Fruit fly (Drosophila melanogaster) whole organism, embryonic: ENCODE measurements around the gene papi.

Experiments used
- Bdp1 ChIP-seq: fragments of 200-800 bp; sonication (Bioruptor generic); optimal IDR thresholded peaks from 3 replicates; lab custom pipeline; 2016; ENCODE audit warnings: missing biosample characterization, missing genetic modification characterization
- Bgb ChIP-seq: fragments of 200-800 bp; sonication (Bioruptor generic); IDR thresholded peaks from 2 replicates; pipeline ENCODE4 v1.3.6; 2022; ENCODE audit warnings: missing biosample characterization, missing genetic modification characterization; ENCODE audit not compliant: partially characterized antibody
- CG10462 ChIP-seq: fragments of 200-800 bp; sonication (Bioruptor generic); optimal IDR thresholded peaks from 2 replicates; lab custom pipeline; 2016; ENCODE audit warnings: missing biosample characterization, missing genetic modification characterization
- CG11085 ChIP-seq: fragments of 200-800 bp; sonication (Bioruptor generic); IDR thresholded peaks from 2 replicates; pipeline ENCODE4 v1.3.6; 2022; ENCODE audit warnings: missing biosample characterization, missing genetic modification characterization
- CG13296 ChIP-seq: fragments of 200-800 bp; sonication (Bioruptor generic); optimal IDR thresholded peaks from 3 replicates; lab custom pipeline; 2018; ENCODE audit warnings: missing biosample characterization, mild to moderate bottlenecking, missing genetic modification characterization
- CG14710 ChIP-seq: fragments of 200-800 bp; sonication (Bioruptor generic); optimal IDR thresholded peaks from 3 replicates; lab custom pipeline; 2019; ENCODE audit warnings: missing biosample characterization, mild to moderate bottlenecking, missing genetic modification characterization, moderate library complexity
- CG18599 ChIP-seq: fragments of 200-800 bp; sonication (Bioruptor generic); optimal IDR thresholded peaks from 3 replicates; lab custom pipeline; 2017; ENCODE audit warnings: missing biosample characterization, missing genetic modification characterization, mild to moderate bottlenecking, moderate library complexity, missing genetic modification reagents
- CG2129 ChIP-seq: fragments of 200-800 bp; sonication (Bioruptor generic); IDR thresholded peaks from 2 replicates; pipeline ENCODE4 v1.3.6; 2022; ENCODE audit warnings: missing biosample characterization, missing genetic modification characterization; ENCODE audit not compliant: partially characterized antibody
- CG31388 ChIP-seq: fragments of 200-800 bp; sonication (Bioruptor generic); optimal IDR thresholded peaks from 2 replicates; lab custom pipeline; 2016; ENCODE audit warnings: missing biosample characterization, missing genetic modification characterization
- CG34376 ChIP-seq: fragments of 200-800 bp; sonication (Bioruptor generic); optimal IDR thresholded peaks from 2 replicates; lab custom pipeline; 2018; ENCODE audit warnings: missing biosample characterization, mild to moderate bottlenecking, missing genetic modification characterization
- CG3847 ChIP-seq: fragments of 200-800 bp; sonication (Bioruptor generic); IDR thresholded peaks from 2 replicates; pipeline ENCODE4 v1.3.6; 2022; ENCODE audit warnings: missing biosample characterization, missing genetic modification characterization
- CG4360 ChIP-seq: fragments of 200-800 bp; sonication (Bioruptor generic); IDR thresholded peaks from 2 replicates; pipeline ENCODE4 v1.3.6; 2022; ENCODE audit warnings: missing biosample characterization, missing genetic modification characterization
- CG4404 ChIP-seq: fragments of 200-800 bp; sonication (Bioruptor generic); IDR thresholded peaks from 2 replicates; pipeline ENCODE4 v1.3.6; 2022; ENCODE audit warnings: missing biosample characterization, missing genetic modification characterization
- CG4854 ChIP-seq: fragments of 200-800 bp; sonication (Bioruptor generic); optimal IDR thresholded peaks from 2 replicates; lab custom pipeline; 2016; ENCODE audit warnings: missing biosample characterization, missing genetic modification characterization, inconsistent platforms
- CG5180 ChIP-seq: fragments of 200-800 bp; sonication (Bioruptor generic); optimal IDR thresholded peaks from 3 replicates; lab custom pipeline; 2017; ENCODE audit warnings: missing biosample characterization, missing genetic modification characterization, mild to moderate bottlenecking, moderate library complexity, missing genetic modification reagents
- CG6254 ChIP-seq: fragments of 200-800 bp; sonication (Bioruptor generic); optimal IDR thresholded peaks from 3 replicates; lab custom pipeline; 2017; ENCODE audit warnings: mild to moderate bottlenecking, missing biosample characterization, missing genetic modification reagents, missing genetic modification characterization
- CG7928 ChIP-seq: fragments of 200-800 bp; sonication (Bioruptor generic); optimal IDR thresholded peaks from 2 replicates; lab custom pipeline; 2017; ENCODE audit warnings: missing biosample characterization, mild to moderate bottlenecking, missing genetic modification characterization
- CG7987 ChIP-seq: fragments of 200-800 bp; sonication (Bioruptor generic); optimal IDR thresholded peaks from 2 replicates; lab custom pipeline; 2018; ENCODE audit warnings: missing biosample characterization, mild to moderate bottlenecking, missing genetic modification characterization, moderate library complexity
- CG9727 ChIP-seq: fragments of 200-800 bp; sonication (Bioruptor generic); optimal IDR thresholded peaks from 3 replicates; lab custom pipeline; 2017; ENCODE audit warnings: missing biosample characterization, mild to moderate bottlenecking, missing genetic modification characterization
- Dad ChIP-seq: fragments of 200-800 bp; sonication (Bioruptor generic); optimal IDR thresholded peaks from 3 replicates; lab custom pipeline; 2016; ENCODE audit warnings: missing biosample characterization, missing genetic modification characterization
- Dbx ChIP-seq: fragments of 200-800 bp; sonication (Bioruptor generic); IDR thresholded peaks from 3 replicates; pipeline ENCODE4 v1.3.6; 2022; ENCODE audit warnings: missing biosample characterization, missing genetic modification characterization
- Dek ChIP-seq: fragments of 200-800 bp; sonication (Bioruptor generic); optimal IDR thresholded peaks from 3 replicates; lab custom pipeline; 2019; ENCODE audit warnings: missing biosample characterization, mild to moderate bottlenecking, missing genetic modification characterization, moderate library complexity
- E2f2 ChIP-seq: fragments of 200-800 bp; sonication (Bioruptor generic); IDR thresholded peaks from 2 replicates; pipeline ENCODE4 v1.3.6; 2022; ENCODE audit warnings: missing biosample characterization, missing genetic modification characterization
- Fer1 ChIP-seq: fragments of 200-800 bp; sonication (Bioruptor generic); optimal IDR thresholded peaks from 2 replicates; lab custom pipeline; 2017; ENCODE audit warnings: missing biosample characterization, mild to moderate bottlenecking, missing genetic modification characterization
- HLH3B ChIP-seq: fragments of 200-800 bp; sonication (Bioruptor generic); IDR thresholded peaks from 2 replicates; pipeline ENCODE4 v1.3.6; 2022; ENCODE audit warnings: missing biosample characterization, missing genetic modification characterization
- HLH54F ChIP-seq: fragments of 200-800 bp; sonication (Bioruptor generic); optimal IDR thresholded peaks from 3 replicates; lab custom pipeline; 2016; ENCODE audit warnings: missing biosample characterization, missing genetic modification characterization
- Hey ChIP-seq: fragments of 200-800 bp; sonication (Bioruptor generic); optimal IDR thresholded peaks from 3 replicates; lab custom pipeline; 2018; ENCODE audit warnings: missing biosample characterization, mild to moderate bottlenecking, missing genetic modification characterization
- Nf-YC ChIP-seq: fragments of 200-800 bp; optimal IDR thresholded peaks from 3 replicates; lab custom pipeline; 2019; ENCODE audit warnings: missing biosample characterization, mild to moderate bottlenecking, missing genetic modification characterization, moderate library complexity
- TFAM ChIP-seq: fragments of 200-800 bp; sonication (Bioruptor generic); optimal IDR thresholded peaks from 2 replicates; lab custom pipeline; 2017; ENCODE audit warnings: missing biosample characterization, missing genetic modification characterization, inconsistent platforms
- Usf ChIP-seq: fragments of 200-800 bp; sonication (Bioruptor generic); optimal IDR thresholded peaks from 2 replicates; lab custom pipeline; 2017; ENCODE audit warnings: missing genotype, missing biosample characterization, missing genetic modification characterization
- ac ChIP-seq: fragments of 200-800 bp; sonication (Bioruptor generic); optimal IDR thresholded peaks from 3 replicates; lab custom pipeline; 2017; ENCODE audit warnings: missing biosample characterization, mild to moderate bottlenecking, missing genetic modification characterization
- ato ChIP-seq: fragments of 200-800 bp; sonication (Bioruptor generic); IDR thresholded peaks from 2 replicates; pipeline ENCODE4 v1.3.6; 2022; ENCODE audit warnings: missing biosample characterization, missing genetic modification characterization; ENCODE audit not compliant: partially characterized antibody
- bowl ChIP-seq: fragments of 200-800 bp; sonication (Bioruptor generic); IDR thresholded peaks from 2 replicates; pipeline ENCODE4 v1.3.6; 2022; ENCODE audit warnings: missing biosample characterization, missing genetic modification characterization
- bsh ChIP-seq, 2 experiments: fragments of 200-800 bp; sonication (Bioruptor generic); optimal IDR thresholded peaks; 2 replicates each; lab custom pipeline; 2017 to 2018; ENCODE audit warnings: mild to moderate bottlenecking in 2 of 2, missing biosample characterization in 2 of 2, missing genetic modification characterization in 2 of 2, moderate library complexity in 1 of 2
- ham ChIP-seq: fragments of 200-800 bp; sonication (Bioruptor generic); IDR thresholded peaks from 2 replicates; pipeline ENCODE4 v1.3.6; 2022; ENCODE audit warnings: missing biosample characterization, missing genetic modification characterization
- hbn ChIP-seq: fragments of 200-800 bp; sonication (Bioruptor generic); IDR thresholded peaks from 2 replicates; pipeline ENCODE4 v1.3.6; 2022; ENCODE audit warnings: missing biosample characterization, missing genetic modification characterization; ENCODE audit not compliant: partially characterized antibody
- luna ChIP-seq: fragments of 200-800 bp; sonication (Bioruptor generic); optimal IDR thresholded peaks from 2 replicates; lab custom pipeline; 2016; ENCODE audit warnings: missing biosample characterization, missing genetic modification characterization
- mirr ChIP-seq: fragments of 200-800 bp; sonication (Bioruptor generic); optimal IDR thresholded peaks from 3 replicates; lab custom pipeline; 2018; ENCODE audit warnings: missing biosample characterization, mild to moderate bottlenecking, missing genetic modification characterization
- nerfin-1 ChIP-seq: fragments of 200-800 bp; sonication (Bioruptor generic); optimal IDR thresholded peaks from 3 replicates; lab custom pipeline; 2019; ENCODE audit warnings: missing biosample characterization, mild to moderate bottlenecking, missing genetic modification characterization, moderate library complexity
- nom ChIP-seq: fragments of 200-800 bp; sonication (Bioruptor generic); optimal IDR thresholded peaks from 2 replicates; lab custom pipeline; 2017; ENCODE audit warnings: missing biosample characterization, missing genetic modification characterization, mild to moderate bottlenecking, moderate library complexity, missing genetic modification reagents
- peb ChIP-seq: fragments of 200-800 bp; sonication (Bioruptor generic); IDR thresholded peaks from 2 replicates; pipeline ENCODE4 v1.3.6; 2022; ENCODE audit warnings: missing biosample characterization, missing genetic modification characterization
- pfk ChIP-seq: fragments of 200-800 bp; sonication (Bioruptor generic); optimal IDR thresholded peaks from 2 replicates; lab custom pipeline; 2018; ENCODE audit warnings: missing biosample characterization, mild to moderate bottlenecking, missing genetic modification characterization, moderate library complexity
- phol ChIP-seq: fragments of 200-800 bp; sonication (Bioruptor generic); optimal IDR thresholded peaks from 3 replicates; lab custom pipeline; 2018; ENCODE audit warnings: missing biosample characterization, mild to moderate bottlenecking, missing genetic modification characterization, moderate library complexity
- sc ChIP-seq, 3 experiments: fragments of >200 bp in 2 of 3; fragments of 200-800 bp in 1 of 3; sonication (Bioruptor generic) in 1 of 3; optimal IDR thresholded peaks; 2 replicates in 2 of 3; 3 replicates in 1 of 3; lab custom pipeline; 2017; ENCODE audit warnings: mild to moderate bottlenecking in 1 of 3, missing biosample characterization in 1 of 3, missing genetic modification characterization in 1 of 3, missing genetic modification reagents in 1 of 3
- schlank ChIP-seq: fragments of 200-800 bp; sonication (Bioruptor generic); optimal IDR thresholded peaks from 2 replicates; lab custom pipeline; 2018; ENCODE audit warnings: missing biosample characterization, mild to moderate bottlenecking, missing genetic modification characterization
- sob ChIP-seq: fragments of 200-800 bp; sonication (Bioruptor generic); IDR thresholded peaks from 2 replicates; pipeline ENCODE4 v1.3.6; 2022; ENCODE audit warnings: missing biosample characterization, missing genetic modification characterization
- tap ChIP-seq: fragments of 200-800 bp; optimal IDR thresholded peaks from 3 replicates; lab custom pipeline; 2019; ENCODE audit warnings: missing biosample characterization, mild to moderate bottlenecking, missing genetic modification characterization, moderate library complexity
- vnd ChIP-seq: fragments of 200-800 bp; sonication (Bioruptor generic); IDR thresholded peaks from 3 replicates; pipeline ENCODE4 v1.3.6; 2022; ENCODE audit warnings: missing biosample characterization, missing genetic modification characterization; ENCODE audit not compliant: partially characterized antibody

Gene papi

dm6 chr2L:2177312-2177968, 43.1 kb upstream of the papi start (continued):
- TF ChIP-seq CG18599, result peak; percentile 63
- TF ChIP-seq TFAM, result no peak
- peak; percentile 56 for TF ChIP-seq HLH54F (GFP tag; lab: Kevin White, UChicago)
- TF ChIP-seq CG14710 (tag; lab: Kevin White, UChicago), result no peak
- TF ChIP-seq CG34376 (GFP tag; lab: Kevin White, UChicago), result no peak
- no peak for TF ChIP-seq mirr
- no peak for TF ChIP-seq hbn (GFP tag; lab: Robert Waterston, UW)
- no peak for TF ChIP-seq ato
- TF ChIP-seq peb (GFP tag; lab: Robert Waterston, UW), result 0 out of 2 replicates have a peak, but pooled peaks have one; percentile 27
- peak; percentile 2 for TF ChIP-seq tap (tag; lab: Kevin White, UChicago)
- TF ChIP-seq E2f2 (GFP tag; lab: Robert Waterston, UW), result peak; percentile 24; the same call in 1 of the 2 replicates
- TF ChIP-seq Hey (tag; lab: Kevin White, UChicago), result no peak
- no peak for TF ChIP-seq CG4404 (GFP tag; lab: Robert Waterston, UW)
- TF ChIP-seq Usf (GFP tag; lab: Kevin White, UChicago), result no peak
- peak; percentile 38 for TF ChIP-seq phol
- TF ChIP-seq CG2129 (GFP tag; lab: Robert Waterston, UW), result no peak
- TF ChIP-seq nerfin-1, result no peak
- TF ChIP-seq luna (GFP tag; lab: Kevin White, UChicago), result no peak
- TF ChIP-seq CG7928 (GFP tag; lab: Kevin White, UChicago), result no peak
- TF ChIP-seq Bdp1 (GFP tag; lab: Kevin White, UChicago), result no peak
- 0 out of 3 replicates have a peak, but pooled peaks have one; percentile 28 for TF ChIP-seq Dbx (GFP tag; lab: Robert Waterston, UW)
- TF ChIP-seq CG5180 (GFP tag; lab: Kevin White, UChicago), result no peak
- no peak for TF ChIP-seq nom (GFP tag; lab: Kevin White, UChicago)
- peak; percentile 35 for TF ChIP-seq Dek (tag; lab: Kevin White, UChicago)
- no peak for TF ChIP-seq ac (GFP tag; lab: Kevin White, UChicago)
- no peak for TF ChIP-seq CG10462 (GFP tag; lab: Kevin White, UChicago)
- TF ChIP-seq CG13296, result no peak
- TF ChIP-seq ham, result no peak
- TF ChIP-seq Nf-YC (tag; lab: Kevin White, UChicago), result no peak
- peak; percentile 13 for TF ChIP-seq CG4854
- no peak for TF ChIP-seq vnd
- no peak for TF ChIP-seq CG4360 (GFP tag; lab: Robert Waterston, UW)
- peak; percentile 56; the same call in 1 of the 2 replicates for TF ChIP-seq HLH3B (GFP tag; lab: Robert Waterston, UW)
- TF ChIP-seq CG11085 (GFP tag; lab: Robert Waterston, UW), result no peak
- TF ChIP-seq bowl (GFP tag; lab: Robert Waterston, UW), result no peak
- no peak for TF ChIP-seq CG7987 (GFP tag; lab: Kevin White, UChicago)
- no peak for TF ChIP-seq Bgb (GFP tag; lab: Robert Waterston, UW)
- TF ChIP-seq pfk (GFP tag; lab: Kevin White, UChicago), result no peak
- TF ChIP-seq CG3847 (GFP tag; lab: Robert Waterston, UW), result 0 out of 2 replicates have a peak, but pooled peaks have one; percentile 29
- no peak for TF ChIP-seq CG6254
- peak; percentile 32; the same call in 1 of the 2 replicates for TF ChIP-seq sob (GFP tag; lab: Robert Waterston, UW)
- TF ChIP-seq Fer1 (GFP tag; lab: Kevin White, UChicago), result peak; percentile 43
- TF ChIP-seq CG9727 (GFP tag; lab: Kevin White, UChicago), result peak; percentile 42
- TF ChIP-seq schlank, result no peak
- no peak for TF ChIP-seq sc (optimal IDR thresholded peaks at IDR 0.05; lab: Kevin White, UChicago)
- TF ChIP-seq sc (GFP tag; optimal IDR thresholded peaks at IDR 0.05; lab: Kevin White, UChicago), result no peak
- TF ChIP-seq Dad (GFP tag; lab: Kevin White, UChicago), result no peak
- no peak for TF ChIP-seq CG31388 (GFP tag; lab: Kevin White, UChicago)
- peak in 1 of 2 experiments; percentile 46 for TF ChIP-seq bsh (GFP tag; optimal IDR thresholded peaks at IDR 0.05; lab: Kevin White, UChicago)
